Fruit fly (Drosophila melanogaster) whole organism, embryonic: ENCODE measurements around the gene Gyc88E.

Experiments
- CG11456 ChIP-seq: fragments of 200-800 bp; sonication (Bioruptor generic); IDR thresholded peaks from 3 replicates; pipeline ENCODE4 v1.3.6; 2022; ENCODE audit warnings: missing biosample characterization, missing genetic modification characterization
- CG11504 ChIP-seq: fragments of 200-800 bp; sonication (Bioruptor generic); optimal IDR thresholded peaks from 3 replicates; lab custom pipeline; 2019; ENCODE audit warnings: missing biosample characterization, mild to moderate bottlenecking, missing genetic modification characterization, moderate library complexity
- CG12071 ChIP-seq: fragments of 200-800 bp; sonication (Bioruptor generic); optimal IDR thresholded peaks from 3 replicates; lab custom pipeline; 2018; ENCODE audit warnings: missing biosample characterization, mild to moderate bottlenecking, missing genetic modification characterization
- CG12155 ChIP-seq: fragments of 200-800 bp; sonication (Bioruptor generic); optimal IDR thresholded peaks from 3 replicates; lab custom pipeline; 2016; ENCODE audit warnings: missing biosample characterization, missing genetic modification characterization
- CG1233 ChIP-seq: fragments of 200-800 bp; sonication (Bioruptor generic); optimal IDR thresholded peaks from 4 replicates; lab custom pipeline; 2018; ENCODE audit warnings: missing biosample characterization, mild to moderate bottlenecking, missing genetic modification characterization
- CG17612 ChIP-seq: fragments of 200-800 bp; sonication (Bioruptor generic); IDR thresholded peaks from 2 replicates; pipeline ENCODE4 v1.3.6; 2022; ENCODE audit warnings: missing biosample characterization, missing genetic modification characterization
- CG2678 ChIP-seq: fragments of 200-800 bp; sonication (Bioruptor generic); optimal IDR thresholded peaks from 3 replicates; lab custom pipeline; 2019; ENCODE audit warnings: missing biosample characterization, mild to moderate bottlenecking, missing genetic modification characterization, moderate library complexity
- CG34376 ChIP-seq: fragments of 200-800 bp; sonication (Bioruptor generic); optimal IDR thresholded peaks from 2 replicates; lab custom pipeline; 2018; ENCODE audit warnings: missing biosample characterization, mild to moderate bottlenecking, missing genetic modification characterization
- CG4424 ChIP-seq: fragments of 200-800 bp; sonication (Bioruptor generic); optimal IDR thresholded peaks from 3 replicates; lab custom pipeline; 2016; ENCODE audit warnings: missing biosample characterization, missing genetic modification characterization
- CG4854 ChIP-seq: fragments of 200-800 bp; sonication (Bioruptor generic); optimal IDR thresholded peaks from 2 replicates; lab custom pipeline; 2016; ENCODE audit warnings: missing biosample characterization, missing genetic modification characterization, inconsistent platforms
- CG5245 ChIP-seq: fragments of 200-800 bp; sonication (Bioruptor generic); optimal IDR thresholded peaks from 3 replicates; lab custom pipeline; 2016; ENCODE audit warnings: missing biosample characterization, missing genetic modification characterization
- CG6654 ChIP-seq: fragments of 200-800 bp; sonication (Bioruptor generic); optimal IDR thresholded peaks from 2 replicates; lab custom pipeline; 2017; ENCODE audit warnings: missing biosample characterization, mild to moderate bottlenecking, missing genetic modification characterization
- CG7786 ChIP-seq: fragments of 200-800 bp; sonication (Bioruptor generic); optimal IDR thresholded peaks from 2 replicates; lab custom pipeline; 2016; ENCODE audit warnings: missing biosample characterization, missing genetic modification characterization
- CG7963 ChIP-seq: fragments of 200-800 bp; sonication (Bioruptor generic); IDR thresholded peaks from 3 replicates; pipeline ENCODE4 v1.3.6; 2022; ENCODE audit warnings: missing biosample characterization, missing genetic modification characterization; ENCODE audit not compliant: partially characterized antibody
- CG8089 ChIP-seq: fragments of 200-800 bp; sonication (Bioruptor generic); optimal IDR thresholded peaks from 3 replicates; lab custom pipeline; 2016; ENCODE audit warnings: missing biosample characterization, missing genetic modification characterization
- CG8359 ChIP-seq: fragments of 200-800 bp; sonication (Bioruptor generic); optimal IDR thresholded peaks from 2 replicates; lab custom pipeline; 2017; ENCODE audit warnings: missing biosample characterization, mild to moderate bottlenecking, missing genetic modification characterization, borderline replicate concordance
- CG9215 ChIP-seq: fragments of 200-800 bp; sonication (Bioruptor generic); IDR thresholded peaks from 2 replicates; pipeline ENCODE4 v1.3.6; 2022; ENCODE audit warnings: missing biosample characterization, missing genetic modification characterization
- CG9437 ChIP-seq: fragments of 200-800 bp; sonication (Bioruptor generic); optimal IDR thresholded peaks from 2 replicates; lab custom pipeline; 2018; ENCODE audit warnings: missing biosample characterization, mild to moderate bottlenecking, missing genetic modification characterization
- CG9797 ChIP-seq: fragments of 200-800 bp; sonication (Bioruptor generic); optimal IDR thresholded peaks from 3 replicates; lab custom pipeline; 2018; ENCODE audit warnings: missing biosample characterization, mild to moderate bottlenecking, missing genetic modification characterization
- Drgx ChIP-seq: fragments of 200-800 bp; sonication (Bioruptor generic); IDR thresholded peaks from 2 replicates; pipeline ENCODE4 v1.3.6; 2022; ENCODE audit warnings: missing biosample characterization, missing genetic modification characterization
- Eip74EF ChIP-seq, 2 experiments: fragments of 200-800 bp in 1 of 2; fragments of >200 bp in 1 of 2; sonication (Bioruptor generic) in 1 of 2; optimal IDR thresholded peaks; 2 replicates each; lab custom pipeline; 2017 to 2019; ENCODE audit warnings: missing biosample characterization in 2 of 2, missing genetic modification characterization in 2 of 2, mild to moderate bottlenecking in 1 of 2, moderate library complexity in 1 of 2
- MBD-R2 ChIP-seq: fragments of 200-800 bp; sonication (Bioruptor generic); IDR thresholded peaks from 2 replicates; pipeline ENCODE4 v1.3.6; 2022; ENCODE audit warnings: missing biosample characterization, missing genetic modification characterization
- Med ChIP-seq: fragments of 200-800 bp; sonication (Bioruptor generic); peaks from one replicate; lab custom pipeline; 2016; ENCODE audit warnings: missing biosample characterization, missing genetic modification characterization, mild to moderate bottlenecking, inconsistent platforms, moderate library complexity
- Optix ChIP-seq: fragments of 200-800 bp; sonication (Bioruptor generic); IDR thresholded peaks from 3 replicates; pipeline ENCODE4 v1.3.6; 2022; ENCODE audit warnings: missing biosample characterization, missing genetic modification characterization
- Sry-δ ChIP-seq: fragments of 200-800 bp; sonication (Bioruptor generic); optimal IDR thresholded peaks from 2 replicates; lab custom pipeline; 2016; ENCODE audit warnings: missing biosample characterization, missing genetic modification characterization
- Ssrp ChIP-seq: fragments of 200-800 bp; sonication (Bioruptor generic); optimal IDR thresholded peaks from 2 replicates; lab custom pipeline; 2018; ENCODE audit warnings: missing biosample characterization, mild to moderate bottlenecking, missing genetic modification characterization, moderate library complexity
- bcd ChIP-seq: fragments of 200-800 bp; sonication (Bioruptor generic); optimal IDR thresholded peaks from 2 replicates; lab custom pipeline; 2017; ENCODE audit warnings: missing biosample characterization, mild to moderate bottlenecking, missing genetic modification characterization
- bsh ChIP-seq, 2 experiments: fragments of 200-800 bp; sonication (Bioruptor generic); optimal IDR thresholded peaks; 2 replicates each; lab custom pipeline; 2017 to 2018; ENCODE audit warnings: mild to moderate bottlenecking in 2 of 2, missing biosample characterization in 2 of 2, missing genetic modification characterization in 2 of 2, moderate library complexity in 1 of 2
- cato ChIP-seq: fragments of 200-800 bp; sonication (Bioruptor generic); optimal IDR thresholded peaks from 2 replicates; lab custom pipeline; 2016; ENCODE audit warnings: missing biosample characterization, missing genetic modification characterization, borderline replicate concordance
- caup ChIP-seq: fragments of 200-800 bp; sonication (Bioruptor generic); optimal IDR thresholded peaks from 3 replicates; lab custom pipeline; 2017; ENCODE audit warnings: missing biosample characterization, mild to moderate bottlenecking, missing genetic modification characterization, moderate library complexity; ENCODE audit not compliant: severe bottlenecking
- chm ChIP-seq: fragments of 200-800 bp; sonication (Bioruptor generic); IDR thresholded peaks from 2 replicates; pipeline ENCODE4 v1.3.6; 2022; ENCODE audit warnings: missing biosample characterization, missing genetic modification characterization
- dmrt99B ChIP-seq: fragments of 200-800 bp; sonication (Bioruptor generic); optimal IDR thresholded peaks from 2 replicates; lab custom pipeline; 2018; ENCODE audit warnings: missing biosample characterization, mild to moderate bottlenecking, missing genetic modification characterization, moderate library complexity
- exex ChIP-seq: fragments of 200-800 bp; sonication (Bioruptor generic); optimal IDR thresholded peaks from 4 replicates; lab custom pipeline; 2018; ENCODE audit warnings: missing biosample characterization, mild to moderate bottlenecking, missing genetic modification characterization, moderate library complexity
- gcm2 ChIP-seq: fragments of 200-800 bp; sonication (Bioruptor generic); optimal IDR thresholded peaks from 2 replicates; lab custom pipeline; 2016; ENCODE audit warnings: missing biosample characterization, missing genetic modification characterization
- gem ChIP-seq: fragments of 200-800 bp; sonication (Bioruptor generic); optimal IDR thresholded peaks from 2 replicates; lab custom pipeline; 2019; ENCODE audit warnings: missing biosample characterization, mild to moderate bottlenecking, missing genetic modification characterization, moderate library complexity
- grau ChIP-seq: fragments of 200-800 bp; optimal IDR thresholded peaks from 3 replicates; lab custom pipeline; 2019; ENCODE audit warnings: missing biosample characterization, mild to moderate bottlenecking, missing genetic modification characterization, moderate library complexity
- kni ChIP-seq: fragments of 200-800 bp; sonication (Bioruptor generic); optimal IDR thresholded peaks from 3 replicates; lab custom pipeline; 2017; ENCODE audit warnings: mild to moderate bottlenecking, missing biosample characterization, missing genetic modification reagents, missing genetic modification characterization
- lmd ChIP-seq: fragments of 200-800 bp; sonication (Bioruptor generic); IDR thresholded peaks from 2 replicates; pipeline ENCODE4 v1.3.6; 2022; ENCODE audit warnings: missing biosample characterization, missing genetic modification characterization
- mam ChIP-seq: fragments of 200-800 bp; sonication (Bioruptor generic); optimal IDR thresholded peaks from 3 replicates; lab custom pipeline; 2016; ENCODE audit warnings: missing biosample characterization, missing genetic modification characterization
- mirr ChIP-seq: fragments of 200-800 bp; sonication (Bioruptor generic); optimal IDR thresholded peaks from 3 replicates; lab custom pipeline; 2018; ENCODE audit warnings: missing biosample characterization, mild to moderate bottlenecking, missing genetic modification characterization
- nom ChIP-seq: fragments of 200-800 bp; sonication (Bioruptor generic); optimal IDR thresholded peaks from 2 replicates; lab custom pipeline; 2017; ENCODE audit warnings: missing biosample characterization, missing genetic modification characterization, mild to moderate bottlenecking, moderate library complexity, missing genetic modification reagents
- pita ChIP-seq: fragments of 200-800 bp; sonication (Bioruptor generic); optimal IDR thresholded peaks from 2 replicates; lab custom pipeline; 2017; ENCODE audit warnings: missing biosample characterization, mild to moderate bottlenecking, missing genetic modification characterization
- sr ChIP-seq: fragments of 200-800 bp; sonication (Bioruptor generic); IDR thresholded peaks from 3 replicates; pipeline ENCODE4 v1.3.6; 2022; ENCODE audit warnings: missing biosample characterization, missing genetic modification characterization
- ssp ChIP-seq: fragments of 200-800 bp; sonication (Bioruptor generic); IDR thresholded peaks from 2 replicates; pipeline ENCODE4 v1.3.6; 2022; ENCODE audit warnings: missing biosample characterization, missing genetic modification characterization
- toy ChIP-seq: fragments of 200-800 bp; sonication (Bioruptor generic); IDR thresholded peaks from 2 replicates; pipeline ENCODE4 v1.3.6; 2022; ENCODE audit warnings: missing biosample characterization, missing genetic modification characterization
- twi ChIP-seq: fragments of 200-800 bp; optimal IDR thresholded peaks from 2 replicates; lab custom pipeline; 2019; ENCODE audit warnings: missing biosample characterization, mild to moderate bottlenecking, missing genetic modification characterization, moderate library complexity

Gene Gyc88E

dm6 chr3R:15112232-15112631 is 37.9 kb upstream of the Gyc88E start:
- TF ChIP-seq CG4854 (GFP tag; lab: Kevin White, UChicago): no peak
- TF ChIP-seq CG34376 (GFP tag; lab: Kevin White, UChicago): no peak
- TF ChIP-seq Drgx (GFP tag; lab: Robert Waterston, UW): peak; percentile 28; the same call in 1 of the 2 replicates
- no peak for TF ChIP-seq lmd (GFP tag; lab: Robert Waterston, UW)
- TF ChIP-seq CG9437 (GFP tag; lab: Kevin White, UChicago): no peak
- peak; percentile 71 for TF ChIP-seq nom (GFP tag; lab: Kevin White, UChicago)

dm6 chr3R:15113584-15113983 is 36.6 kb upstream of the Gyc88E start:
- TF ChIP-seq CG2678 (tag; lab: Kevin White, UChicago) (peak; percentile 3), mirr (GFP tag; lab: Kevin White, UChicago) (no peak), mam (GFP tag; lab: Kevin White, UChicago) (no peak), dmrt99B (tag; lab: Kevin White, UChicago) (peak; percentile 1), toy (GFP tag; lab: Robert Waterston, UW) (no peak), caup (GFP tag; lab: Kevin White, UChicago) (no peak), Med (peak; percentile 44), CG5245 (GFP tag; lab: Kevin White, UChicago) (no peak), CG9215 (no peak), CG17612 (GFP tag; lab: Robert Waterston, UW) (no peak), bsh (GFP tag; optimal IDR thresholded peaks at IDR 0.05; lab: Kevin White, UChicago) (peak in 1 of 2 experiments; percentile 14), gem (tag; lab: Kevin White, UChicago) (peak; percentile 13), sr (GFP tag; lab: Robert Waterston, UW) (no peak), grau (tag; lab: Kevin White, UChicago) (no peak), Drgx (GFP tag; lab: Robert Waterston, UW) (peak; percentile 37; the same call in 1 of the 2 replicates), CG12071 (GFP tag; lab: Kevin White, UChicago) (no peak), CG11504 (tag; lab: Kevin White, UChicago) (peak; percentile 13)

- TF ChIP-seq CG8089 (GFP tag; lab: Kevin White, UChicago) (no peak), MBD-R2 (no peak), Ssrp (tag; lab: Kevin White, UChicago) (peak; percentile 44), CG8359 (GFP tag; lab: Kevin White, UChicago) (peak; percentile 16), kni (GFP tag; lab: Kevin White, UChicago) (peak; percentile 68), CG4424 (GFP tag; lab: Kevin White, UChicago) (peak; percentile 45), gcm2 (no peak), twi (tag; lab: Kevin White, UChicago) (no peak), CG1233 (GFP tag; lab: Kevin White, UChicago) (peak; percentile 55), CG9797 (GFP tag; lab: Kevin White, UChicago) (no peak), Eip74EF (GFP tag; optimal IDR thresholded peaks at IDR 0.05; lab: Kevin White, UChicago) (peak in 1 of 2 experiments; percentile 61), CG7963 (GFP tag; lab: Robert Waterston, UW) (no peak), pita (GFP tag; lab: Kevin White, UChicago) (no peak), bcd (GFP tag; lab: Kevin White, UChicago) (peak; percentile 43), CG7786 (GFP tag; lab: Kevin White, UChicago) (no peak), CG11456 (GFP tag; lab: Robert Waterston, UW) (no peak), chm (no peak), CG6654 (GFP tag; lab: Kevin White, UChicago) (peak; percentile 31), ssp (GFP tag; lab: Robert Waterston, UW) (0 out of 2 replicates have a peak, but pooled peaks have one; percentile 8), Optix (GFP tag; lab: Robert Waterston, UW) (no peak), Sry-δ (GFP tag; lab: Kevin White, UChicago) (no peak), exex (tag; lab: Kevin White, UChicago) (no peak), CG12155 (no peak), cato (GFP tag; lab: Kevin White, UChicago) (no peak)
These were observed 35.5 kb upstream of the Gyc88E start for dm6 chr3R:15114465-15115228.
